Fruit fly (Drosophila melanogaster) whole organism, embryonic: ENCODE measurements around the gene CG8319.
A peak's percentile ranks its signal among the peaks of the same experiment; 100 is the strongest.

Experiments
- Atf-2 ChIP-seq: fragments of 200-800 bp; sonication (Bioruptor generic); optimal IDR thresholded peaks from 2 replicates; lab custom pipeline; 2016; ENCODE audit warnings: missing biosample characterization, missing genetic modification characterization
- Atf3 ChIP-seq: fragments of 200-800 bp; sonication (Bioruptor generic); optimal IDR thresholded peaks from 3 replicates; lab custom pipeline; 2016; ENCODE audit warnings: missing biosample characterization, missing genetic modification characterization
- C15 ChIP-seq: fragments of 200-800 bp; sonication (Bioruptor generic); IDR thresholded peaks from 3 replicates; pipeline ENCODE4 v1.3.6; 2022; ENCODE audit warnings: missing biosample characterization, missing genetic modification characterization
- CG10366 ChIP-seq: fragments of 200-800 bp; sonication (Bioruptor generic); IDR thresholded peaks from 2 replicates; pipeline ENCODE4 v1.3.6; 2022; ENCODE audit warnings: missing biosample characterization, missing genetic modification characterization
- CG10543 ChIP-seq: fragments of 200-800 bp; sonication (Bioruptor generic); optimal IDR thresholded peaks from 3 replicates; lab custom pipeline; 2017; ENCODE audit warnings: missing biosample characterization, mild to moderate bottlenecking, missing genetic modification characterization, moderate library complexity
- CG11723 ChIP-seq: fragments of 200-800 bp; sonication (Bioruptor generic); optimal IDR thresholded peaks from 2 replicates; lab custom pipeline; 2017; ENCODE audit warnings: missing biosample characterization, mild to moderate bottlenecking, missing genetic modification characterization
- CG15011 ChIP-seq: fragments of 200-800 bp; sonication (Bioruptor generic); optimal IDR thresholded peaks from 3 replicates; lab custom pipeline; 2018; ENCODE audit warnings: missing biosample characterization, mild to moderate bottlenecking, missing genetic modification characterization
- CG17361 ChIP-seq: fragments of 200-800 bp; sonication (Bioruptor generic); IDR thresholded peaks from 3 replicates; pipeline ENCODE4 v1.3.6; 2022; ENCODE audit warnings: missing biosample characterization, missing genetic modification characterization
- CG18011 ChIP-seq: fragments of 200-800 bp; sonication (Bioruptor generic); optimal IDR thresholded peaks from 2 replicates; lab custom pipeline; 2017; ENCODE audit warnings: missing biosample characterization, missing genetic modification characterization, mild to moderate bottlenecking, moderate library complexity, missing genotype
- CG18764 ChIP-seq: fragments of 200-800 bp; sonication (Bioruptor generic); optimal IDR thresholded peaks from 3 replicates; lab custom pipeline; 2016; ENCODE audit warnings: missing biosample characterization, missing genetic modification characterization
- CG31388 ChIP-seq: fragments of 200-800 bp; sonication (Bioruptor generic); optimal IDR thresholded peaks from 2 replicates; lab custom pipeline; 2016; ENCODE audit warnings: missing biosample characterization, missing genetic modification characterization
- CG34422 ChIP-seq: fragments of 200-800 bp; sonication (Bioruptor generic); IDR thresholded peaks from 3 replicates; pipeline ENCODE4 v1.3.6; 2022; ENCODE audit warnings: missing biosample characterization, missing genetic modification characterization
- CG5953 ChIP-seq: fragments of 200-800 bp; sonication (Bioruptor generic); IDR thresholded peaks from 2 replicates; pipeline ENCODE4 v1.3.6; 2022; ENCODE audit warnings: missing biosample characterization, missing genetic modification characterization
- CG7372 ChIP-seq: fragments of 200-800 bp; sonication (Bioruptor generic); IDR thresholded peaks from 2 replicates; pipeline ENCODE4 v1.3.6; 2022; ENCODE audit warnings: missing biosample characterization, missing genetic modification characterization
- CG7928 ChIP-seq: fragments of 200-800 bp; sonication (Bioruptor generic); optimal IDR thresholded peaks from 2 replicates; lab custom pipeline; 2017; ENCODE audit warnings: missing biosample characterization, mild to moderate bottlenecking, missing genetic modification characterization
- CG8765 ChIP-seq: fragments of 200-800 bp; sonication (Bioruptor generic); IDR thresholded peaks from 2 replicates; pipeline ENCODE4 v1.3.6; 2022; ENCODE audit warnings: missing biosample characterization, missing genetic modification characterization
- CG9215 ChIP-seq: fragments of 200-800 bp; sonication (Bioruptor generic); IDR thresholded peaks from 2 replicates; pipeline ENCODE4 v1.3.6; 2022; ENCODE audit warnings: missing biosample characterization, missing genetic modification characterization
- CG9437 ChIP-seq: fragments of 200-800 bp; sonication (Bioruptor generic); optimal IDR thresholded peaks from 2 replicates; lab custom pipeline; 2018; ENCODE audit warnings: missing biosample characterization, mild to moderate bottlenecking, missing genetic modification characterization
- CoRest ChIP-seq: fragments of 200-800 bp; sonication (Bioruptor generic); optimal IDR thresholded peaks from 3 replicates; lab custom pipeline; 2018; ENCODE audit warnings: missing biosample characterization, mild to moderate bottlenecking, missing genetic modification characterization, moderate library complexity
- Deaf1 ChIP-seq: fragments of 200-800 bp; optimal IDR thresholded peaks from 3 replicates; lab custom pipeline; 2019; ENCODE audit warnings: missing biosample characterization, mild to moderate bottlenecking, missing genetic modification characterization, moderate library complexity
- Dfd ChIP-seq, 2 experiments: fragments of >200 bp; optimal IDR thresholded peaks; 2 replicates each; lab custom pipeline; 2017; ENCODE audit warnings: missing biosample characterization in 2 of 2, missing genetic modification characterization in 2 of 2
- Dip3 ChIP-seq: fragments of 200-800 bp; sonication (Bioruptor generic); optimal IDR thresholded peaks from 3 replicates; lab custom pipeline; 2016; ENCODE audit warnings: missing biosample characterization, missing genetic modification characterization
- Fer1 ChIP-seq: fragments of 200-800 bp; sonication (Bioruptor generic); optimal IDR thresholded peaks from 2 replicates; lab custom pipeline; 2017; ENCODE audit warnings: missing biosample characterization, mild to moderate bottlenecking, missing genetic modification characterization
- Hand ChIP-seq: fragments of 200-800 bp; sonication (Bioruptor generic); optimal IDR thresholded peaks from 2 replicates; lab custom pipeline; 2017; ENCODE audit warnings: mild to moderate bottlenecking, missing biosample characterization, missing genetic modification reagents, missing genetic modification characterization
- Jarid2 ChIP-seq: fragments of 200-800 bp; sonication (Bioruptor generic); optimal IDR thresholded peaks from 3 replicates; lab custom pipeline; 2017; ENCODE audit warnings: mild to moderate bottlenecking, missing biosample characterization, missing genetic modification reagents, missing genetic modification characterization
- Pdp1 ChIP-seq, 2 experiments: fragments of 200-800 bp; sonication (Bioruptor generic); optimal IDR thresholded peaks; 3 replicates each; lab custom pipeline; 2016; ENCODE audit warnings: missing biosample characterization in 2 of 2, missing genetic modification characterization in 2 of 2, mild to moderate bottlenecking in 1 of 2, moderate library complexity in 1 of 2
- Taf1 ChIP-seq: fragments of 200-800 bp; sonication (Bioruptor generic); IDR thresholded peaks from 2 replicates; pipeline ENCODE4 v1.3.6; 2022; ENCODE audit warnings: missing biosample characterization, missing genetic modification characterization
- Tbp ChIP-seq: fragments of >200 bp; optimal IDR thresholded peaks from 2 replicates; lab custom pipeline; 2018; ENCODE audit warnings: missing biosample characterization, missing genetic modification characterization
- amos ChIP-seq: fragments of 200-800 bp; sonication (Bioruptor generic); IDR thresholded peaks from 2 replicates; pipeline ENCODE4 v1.3.6; 2022; ENCODE audit warnings: missing biosample characterization, missing genetic modification characterization; ENCODE audit not compliant: partially characterized antibody
- bigmax ChIP-seq: fragments of 200-800 bp; sonication (Bioruptor generic); optimal IDR thresholded peaks from 2 replicates; lab custom pipeline; 2018; ENCODE audit warnings: missing biosample characterization, mild to moderate bottlenecking, missing genetic modification characterization
- cad ChIP-seq: fragments of >200 bp; optimal IDR thresholded peaks from 2 replicates; lab custom pipeline; 2017; ENCODE audit warnings: missing biosample characterization, missing genetic modification characterization
- chinmo ChIP-seq: fragments of 200-800 bp; sonication (Bioruptor generic); IDR thresholded peaks from 4 replicates; pipeline ENCODE4 v1.3.6; 2022; ENCODE audit warnings: missing biosample characterization, missing genetic modification characterization; ENCODE audit not compliant: partially characterized antibody
- croc ChIP-seq: fragments of 200-800 bp; sonication (Bioruptor generic); conservative IDR thresholded peaks from 3 replicates; pipeline ENCODE4 v1.3.6; 2022; ENCODE audit warnings: missing biosample characterization, missing genetic modification characterization
- dati ChIP-seq: fragments of 200-800 bp; sonication (Bioruptor generic); IDR thresholded peaks from 2 replicates; pipeline ENCODE4 v1.3.6; 2022; ENCODE audit warnings: missing biosample characterization, missing genetic modification characterization
- dimm ChIP-seq: fragments of 200-800 bp; sonication (Bioruptor generic); IDR thresholded peaks from 2 replicates; pipeline ENCODE4 v1.3.6; 2022; ENCODE audit warnings: missing biosample characterization, missing genetic modification characterization
- dpn ChIP-seq, 2 experiments: fragments of 200-800 bp; sonication (Bioruptor generic); optimal IDR thresholded peaks; 3 replicates each; lab custom pipeline; 2016; ENCODE audit warnings: missing biosample characterization in 2 of 2, missing genetic modification characterization in 2 of 2
- en ChIP-seq: fragments of 200-800 bp; sonication (Bioruptor generic); optimal IDR thresholded peaks from 2 replicates; lab custom pipeline; 2016; ENCODE audit warnings: missing biosample characterization, missing genetic modification characterization
- kay ChIP-seq: fragments of 200-800 bp; sonication (Bioruptor generic); optimal IDR thresholded peaks from 2 replicates; lab custom pipeline; 2016; ENCODE audit warnings: missing biosample characterization, missing genetic modification characterization
- luna ChIP-seq: fragments of 200-800 bp; sonication (Bioruptor generic); optimal IDR thresholded peaks from 2 replicates; lab custom pipeline; 2016; ENCODE audit warnings: missing biosample characterization, missing genetic modification characterization
- mirr ChIP-seq: fragments of 200-800 bp; sonication (Bioruptor generic); optimal IDR thresholded peaks from 3 replicates; lab custom pipeline; 2018; ENCODE audit warnings: missing biosample characterization, mild to moderate bottlenecking, missing genetic modification characterization
- mld ChIP-seq: fragments of 200-800 bp; sonication (Bioruptor generic); IDR thresholded peaks from 3 replicates; pipeline ENCODE4 v1.3.6; 2022; ENCODE audit warnings: missing biosample characterization, missing genetic modification characterization; ENCODE audit not compliant: partially characterized antibody
- nom ChIP-seq: fragments of 200-800 bp; sonication (Bioruptor generic); optimal IDR thresholded peaks from 2 replicates; lab custom pipeline; 2017; ENCODE audit warnings: missing biosample characterization, missing genetic modification characterization, mild to moderate bottlenecking, moderate library complexity, missing genetic modification reagents
- org-1 ChIP-seq: fragments of 200-800 bp; sonication (Bioruptor generic); optimal IDR thresholded peaks from 2 replicates; lab custom pipeline; 2017; ENCODE audit warnings: missing biosample characterization, missing genetic modification characterization
- p53 ChIP-seq: fragments of 200-800 bp; sonication (Bioruptor generic); optimal IDR thresholded peaks from 2 replicates; lab custom pipeline; 2016; ENCODE audit warnings: missing biosample characterization, missing genetic modification characterization
- psq ChIP-seq: fragments of 200-800 bp; sonication (Bioruptor generic); optimal IDR thresholded peaks from 2 replicates; lab custom pipeline; 2017; ENCODE audit warnings: missing biosample characterization, missing genetic modification characterization
- schlank ChIP-seq: fragments of 200-800 bp; sonication (Bioruptor generic); optimal IDR thresholded peaks from 2 replicates; lab custom pipeline; 2018; ENCODE audit warnings: missing biosample characterization, mild to moderate bottlenecking, missing genetic modification characterization
- slou ChIP-seq: fragments of 200-800 bp; sonication (Bioruptor generic); optimal IDR thresholded peaks from 3 replicates; lab custom pipeline; 2016; ENCODE audit warnings: missing biosample characterization, missing genetic modification characterization
- sug ChIP-seq: fragments of 200-800 bp; optimal IDR thresholded peaks from 2 replicates; lab custom pipeline; 2019; ENCODE audit warnings: missing biosample characterization, mild to moderate bottlenecking, missing genetic modification characterization, moderate library complexity
- tio ChIP-seq: fragments of 200-800 bp; sonication (Bioruptor generic); optimal IDR thresholded peaks from 2 replicates; lab custom pipeline; 2017; ENCODE audit warnings: missing biosample characterization, missing genetic modification characterization, inconsistent platforms
- trh ChIP-seq: fragments of 200-800 bp; sonication (Bioruptor generic); optimal IDR thresholded peaks from 2 replicates; lab custom pipeline; 2016; ENCODE audit warnings: missing biosample characterization, missing genetic modification characterization
- wor ChIP-seq: fragments of 200-800 bp; sonication (Bioruptor generic); IDR thresholded peaks from 2 replicates; pipeline ENCODE4 v1.3.6; 2022; ENCODE audit warnings: missing biosample characterization, missing genetic modification characterization

Gene CG8319

dm6 chr3R:9586663-9587248 lies 40.4 kb upstream of the CG8319 start, which contains the start of gene P58IPK (continued):
- TF ChIP-seq CG8765 (GFP tag; lab: Robert Waterston, UW) (no peak), Dfd (GFP tag; optimal IDR thresholded peaks at IDR 0.05; lab: Kevin White, UChicago) (no peak), luna (GFP tag; lab: Kevin White, UChicago) (no peak), Atf-2 (GFP tag; lab: Kevin White, UChicago) (peak; percentile 56), Fer1 (peak; percentile 41), Pdp1 (GFP tag; optimal IDR thresholded peaks at IDR 0.05; lab: Kevin White, UChicago) (peak; percentile 75 to 83), schlank (peak; percentile 25), CoRest (tag; lab: Kevin White, UChicago) (peak; percentile 74), CG7928 (peak; percentile 44), dimm (GFP tag; lab: Robert Waterston, UW) (no peak), chinmo (GFP tag; lab: Robert Waterston, UW) (peak; percentile 73; the same call in 2 of the 4 replicates), CG5953 (GFP tag; lab: Robert Waterston, UW) (no peak), CG34422 (GFP tag; lab: Robert Waterston, UW) (peak; percentile 85), mirr (peak; percentile 0), kay (GFP tag; lab: Kevin White, UChicago) (peak; percentile 70), CG7372 (GFP tag; lab: Robert Waterston, UW) (peak; percentile 71), psq (no peak), Atf3 (GFP tag; lab: Kevin White, UChicago) (peak; percentile 68), dpn (GFP tag; optimal IDR thresholded peaks at IDR 0.05; lab: Kevin White, UChicago) (peak; percentile 75 to 79), CG31388 (GFP tag; lab: Kevin White, UChicago) (no peak), croc (GFP tag; lab: Robert Waterston, UW) (peak; percentile 16; the same call in 1 of the 3 replicates), wor (GFP tag; lab: Robert Waterston, UW) (no peak), CG18764 (GFP tag; lab: Kevin White, UChicago) (peak; percentile 55), CG9437 (peak; percentile 26), Taf1 (GFP tag; lab: Robert Waterston, UW) (peak; percentile 13; the same call in 1 of the 2 replicates), Deaf1 (tag; lab: Kevin White, UChicago) (no peak), CG9215 (peak; percentile 65), nom (GFP tag; lab: Kevin White, UChicago) (peak; percentile 2), Jarid2 (peak; percentile 40), tio (GFP tag; lab: Kevin White, UChicago) (no peak), CG11723 (peak; percentile 37), amos (GFP tag; lab: Robert Waterston, UW) (peak; percentile 97), CG10543 (GFP tag; lab: Kevin White, UChicago) (peak; percentile 7), CG15011 (GFP tag; lab: Kevin White, UChicago) (no peak), CG18011 (peak; percentile 65), org-1 (GFP tag; lab: Kevin White, UChicago) (no peak), sug (tag; lab: Kevin White, UChicago) (peak; percentile 71), C15 (no peak), Dip3 (GFP tag; lab: Kevin White, UChicago) (peak; percentile 68), dati (GFP tag; lab: Robert Waterston, UW) (no peak), CG17361 (GFP tag; lab: Robert Waterston, UW) (peak; percentile 75), p53 (GFP tag; lab: Kevin White, UChicago) (peak; percentile 60), bigmax (GFP tag; lab: Kevin White, UChicago) (no peak), CG10366 (GFP tag; lab: Robert Waterston, UW) (peak; percentile 56), cad (GFP tag; lab: Kevin White, UChicago) (no peak), trh (no peak), Hand (GFP tag; lab: Kevin White, UChicago) (no peak), en (peak; percentile 14), Tbp (GFP tag; lab: Kevin White, UChicago) (no peak), mld (GFP tag; lab: Robert Waterston, UW) (peak; percentile 76; the same call in 2 of the 3 replicates), slou (GFP tag; lab: Kevin White, UChicago) (no peak)
